Fruit fly (Drosophila melanogaster) S2 (cell line): ENCODE results near the gene Gr98b.

Source experiments
- CG8478 ChIP-seq: fragments of >200 bp; optimal IDR thresholded peaks from 2 replicates; lab custom pipeline; 2018
- CTCF ChIP-seq, 2 experiments: fragments of >200 bp; optimal IDR thresholded peaks; 2 replicates each; lab custom pipeline; 2018

dm6 chr3R:27555853-27556252 is 13.6 kb downstream of the Gr98b start:
- TF ChIP-seq CTCF (optimal IDR thresholded peaks at IDR 0.05; lab: Kevin White, UChicago) (no peak), CG8478 (lab: Kevin White, UChicago) (no peak)
